Worm (Caenorhabditis elegans): ENCODE measurements around the gene srh-33.

Gene srh-33

DNA sequence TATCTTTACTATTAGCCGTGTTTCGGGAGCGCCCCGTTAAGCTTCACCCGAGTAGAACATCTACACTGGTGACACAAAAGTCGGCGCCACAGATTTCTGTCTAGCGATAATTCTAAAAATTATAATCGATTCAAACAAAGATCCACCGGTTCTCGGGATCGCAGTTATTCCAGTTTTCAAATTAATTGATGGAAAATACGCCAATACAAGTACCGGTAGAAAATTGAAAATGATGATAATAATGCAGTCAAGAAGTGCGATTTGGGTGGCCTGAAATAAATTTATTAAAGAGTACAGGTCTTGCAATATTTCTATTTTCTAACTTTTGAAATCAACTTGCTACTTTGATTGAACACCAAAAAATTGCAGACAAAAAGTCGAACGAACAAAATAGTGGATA is 24.4 kb upstream of the srh-33 start:
- TF ChIP-seq zfp-2 (tag; optimal IDR thresholded peaks at IDR 0.05) (no peak), dve-1 (tag; optimal IDR thresholded peaks at IDR 0.05; ENCODE audit: insufficient read depth) (peak; percentile 4), zag-1 (tag; optimal IDR thresholded peaks at IDR 0.05) (no peak), unc-62 (GFP tag; optimal IDR thresholded peaks at IDR 0.05 in 1 of 2) (peak in 1 of 2 experiments; percentile 73), unc-62 (tag; optimal IDR thresholded peaks at IDR 0.05) (no peak), unc-39 (tag; optimal IDR thresholded peaks at IDR 0.05) (no peak), nhr-11 (tag; optimal IDR thresholded peaks at IDR 0.05) (no peak)

DNA sequence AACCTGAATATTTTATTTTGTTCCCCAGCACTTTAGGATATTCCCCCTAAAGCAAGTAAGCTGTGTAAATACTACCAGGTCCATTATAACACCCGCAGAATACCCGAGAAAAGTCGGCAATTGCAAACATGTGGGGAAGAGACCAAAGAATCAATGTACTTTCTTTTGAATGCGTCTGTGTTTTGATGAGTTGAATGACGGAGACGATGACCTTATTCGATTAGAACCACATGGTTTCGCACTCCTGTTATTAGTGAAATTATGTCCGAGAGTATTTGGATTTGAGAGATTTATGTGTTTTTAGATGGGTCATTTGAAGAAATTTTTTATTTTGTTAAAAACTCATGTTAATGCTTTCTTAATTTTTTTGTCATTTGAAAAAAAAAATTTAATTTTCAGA is 22.3 kb upstream of the srh-33 start:
- TF ChIP-seq mxl-2 (GFP tag; conservative IDR thresholded peaks at IDR 0.05) = no peak
- peak; percentile 3 for TF ChIP-seq mxl-3 (GFP tag; optimal IDR thresholded peaks at IDR 0.05)
- TF ChIP-seq tag-97 (GFP tag; IDR thresholded peaks at IDR 0.05) = no peak
- peak in 1 of 2 experiments; percentile 2 for TF ChIP-seq mdl-1 (tag; optimal IDR thresholded peaks at IDR 0.05)
- TF ChIP-seq ama-1 (optimal IDR thresholded peaks at IDR 0.05) = no peak
- TF ChIP-seq ces-1 (GFP tag; optimal IDR thresholded peaks at IDR 0.05) = no peak
- TF ChIP-seq duxl-1 (tag; optimal IDR thresholded peaks at IDR 0.05; ENCODE audit: poor library complexity) = peak; percentile 23
- TF ChIP-seq lin-1 (GFP tag; IDR thresholded peaks at IDR 0.05) = no peak
- no peak for TF ChIP-seq Y48G9A.11 (GFP tag; IDR thresholded peaks at IDR 0.05)
- no peak for TF ChIP-seq php-3 (GFP tag; IDR thresholded peaks at IDR 0.05)
- TF ChIP-seq set-16 (GFP tag; IDR thresholded peaks at IDR 0.05) = no peak
- TF ChIP-seq lsy-2 (tag; optimal IDR thresholded peaks at IDR 0.05) = no peak
- no peak for TF ChIP-seq T26A8.4 (GFP tag; IDR thresholded peaks at IDR 0.05)
- no peak for TF ChIP-seq ctbp-1 (GFP tag; IDR thresholded peaks at IDR 0.05)
- TF ChIP-seq pha-4 (GFP tag; IDR thresholded peaks at IDR 0.05) = no peak
- TF ChIP-seq pha-4 (tag; optimal IDR thresholded peaks at IDR 0.05) = no peak
- peak; percentile 46 for TF ChIP-seq nhr-28 (tag; optimal IDR thresholded peaks at IDR 0.05)
- TF ChIP-seq unc-62 (GFP tag; optimal IDR thresholded peaks at IDR 0.05 in 1 of 2) = peak in 1 of 2 experiments; percentile 73
- no peak for TF ChIP-seq unc-62 (tag; optimal IDR thresholded peaks at IDR 0.05)
- no peak for TF ChIP-seq ceh-28 (tag; optimal IDR thresholded peaks at IDR 0.05)
- no peak for TF ChIP-seq nhr-11 (tag; optimal IDR thresholded peaks at IDR 0.05)
- TF ChIP-seq hlh-30 (tag; optimal IDR thresholded peaks at IDR 0.05; ENCODE audit: insufficient read depth) = peak; percentile 20

DNA sequence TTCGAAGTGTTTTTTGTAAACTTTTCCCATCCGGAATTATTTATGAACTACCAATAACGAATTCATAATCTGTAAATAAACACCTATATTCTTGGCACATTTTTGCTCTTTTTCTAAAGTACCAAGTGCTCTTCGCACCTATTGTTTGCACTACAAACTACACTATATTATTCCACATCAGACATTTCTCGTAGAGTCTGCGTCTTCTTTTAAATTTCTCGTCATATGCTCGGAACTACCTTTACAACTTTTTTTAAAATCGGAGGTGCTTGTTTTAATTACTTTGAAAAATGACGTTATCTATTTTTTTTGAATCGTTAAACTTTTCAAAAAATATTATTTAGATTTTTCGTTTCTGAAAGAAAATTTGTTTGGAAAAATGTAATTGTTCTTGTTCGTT is 21.7 kb upstream of the srh-33 start, which contains the start of gene nhr-201:
TSS of gene nhr-201 (plus strand) at position 29 of the 400 bp plus-strand sequence.
- TF ChIP-seq jun-1 (tag; optimal IDR thresholded peaks at IDR 0.05) = no peak
- no peak for TF ChIP-seq egl-43 (GFP tag; IDR thresholded peaks at IDR 0.05)
- TF ChIP-seq lsy-2 (tag; optimal IDR thresholded peaks at IDR 0.05) = peak in 1 of 2 experiments; percentile 25
- no peak for TF ChIP-seq aly-2 (tag; optimal IDR thresholded peaks at IDR 0.05)
- TF ChIP-seq daf-16 (GFP tag; optimal IDR thresholded peaks at IDR 0.05) = no peak
- TF ChIP-seq daf-16 (tag; optimal IDR thresholded peaks at IDR 0.05) = peak; percentile 60
- TF ChIP-seq mxl-2 (GFP tag; conservative IDR thresholded peaks at IDR 0.05) = no peak
- TF ChIP-seq Y5F2A.4 (GFP tag; optimal IDR thresholded peaks at IDR 0.05) = no peak
- peak; percentile 59 for TF ChIP-seq hlh-30 (tag; optimal IDR thresholded peaks at IDR 0.05; ENCODE audit: insufficient read depth)
- no peak for TF ChIP-seq snpc-1.2 (GFP tag; IDR thresholded peaks at IDR 0.05)
- no peak for TF ChIP-seq lin-29 (GFP tag; IDR thresholded peaks at IDR 0.05)
- peak; percentile 46; the same call in 1 of the 2 replicates for TF ChIP-seq dmd-6 (GFP tag; IDR thresholded peaks at IDR 0.05)
- TF ChIP-seq mep-1 (tag; optimal IDR thresholded peaks at IDR 0.05) = peak; percentile 18
- TF ChIP-seq hmg-1.1 (GFP tag; IDR thresholded peaks at IDR 0.05) = no peak
- no peak for TF ChIP-seq nhr-10 (tag; optimal IDR thresholded peaks at IDR 0.05)
- TF ChIP-seq ztf-11 (tag; optimal IDR thresholded peaks at IDR 0.05) = no peak
- TF ChIP-seq nhr-6 (tag; optimal IDR thresholded peaks at IDR 0.05) = no peak
- TF ChIP-seq T20F7.1 (GFP tag; optimal IDR thresholded peaks at IDR 0.05) = no peak
- TF ChIP-seq vab-7 (GFP tag; IDR thresholded peaks at IDR 0.05) = no peak
- TF ChIP-seq ceh-20 (GFP tag; IDR thresholded peaks at IDR 0.05) = no peak
- TF ChIP-seq lin-15B (tag; optimal IDR thresholded peaks at IDR 0.05) = no peak
- no peak for TF ChIP-seq lin-38 (GFP tag; IDR thresholded peaks at IDR 0.05)
- TF ChIP-seq snpc-4 (tag; optimal IDR thresholded peaks at IDR 0.05) = no peak
- no peak for TF ChIP-seq Y48G9A.11 (GFP tag; IDR thresholded peaks at IDR 0.05)
- TF ChIP-seq php-3 (GFP tag; IDR thresholded peaks at IDR 0.05) = no peak
- TF ChIP-seq nhr-48 (tag; optimal IDR thresholded peaks at IDR 0.05) = peak; percentile 3
- TF ChIP-seq nhr-11 (tag; optimal IDR thresholded peaks at IDR 0.05) = no peak
- TF ChIP-seq Y75B8A.6 (GFP tag; IDR thresholded peaks at IDR 0.05) = no peak
- peak; percentile 95 for TF ChIP-seq nhr-28 (tag; optimal IDR thresholded peaks at IDR 0.05)
- peak; percentile 64 for TF ChIP-seq dve-1 (tag; optimal IDR thresholded peaks at IDR 0.05; ENCODE audit: insufficient read depth)
- TF ChIP-seq hlh-11 (tag; optimal IDR thresholded peaks at IDR 0.05) = no peak
